Worm (Caenorhabditis elegans): ENCODE results near the gene Y38E10A.1.

Gene Y38E10A.1

DNA sequence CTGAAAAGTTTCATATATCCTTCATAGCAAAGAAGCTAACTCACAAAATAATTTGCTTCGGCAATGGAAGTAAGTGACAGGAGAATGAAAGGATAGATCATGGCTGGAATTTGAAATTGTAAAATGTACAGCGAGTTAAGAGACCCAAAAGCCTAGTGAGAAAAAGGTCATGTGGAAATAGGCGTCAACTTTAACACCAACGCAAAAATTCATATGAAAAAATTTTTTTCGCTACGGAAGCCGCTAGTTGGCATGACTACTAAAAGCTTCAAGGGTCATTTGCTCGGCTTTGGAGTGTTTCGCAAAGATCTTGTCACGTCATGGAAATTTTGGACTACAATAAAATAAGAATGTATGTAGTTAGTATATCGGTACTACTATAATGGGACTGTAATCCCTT is at the start of gene Y38E10A.1:
TSS of gene Y38E10A.1 (minus strand) at position 101 of the 400 bp plus-strand sequence.
- TF ChIP-seq B0310.2 (tag; optimal IDR thresholded peaks at IDR 0.05), result no peak
- no peak for TF ChIP-seq F13C5.2 (tag; optimal IDR thresholded peaks at IDR 0.05)
- TF ChIP-seq hmbx-1 (tag; optimal IDR thresholded peaks at IDR 0.05), result no peak
- no peak for TF ChIP-seq scrt-1 (GFP tag; IDR thresholded peaks at IDR 0.05)
- TF ChIP-seq sea-1 (GFP tag; conservative IDR thresholded peaks at IDR 0.05), result no peak
- TF ChIP-seq ama-1 (optimal IDR thresholded peaks at IDR 0.05), result no peak
- TF ChIP-seq hnd-1 (tag; optimal IDR thresholded peaks at IDR 0.05), result no peak
- TF ChIP-seq flt-1 (GFP tag; IDR thresholded peaks at IDR 0.05), result no peak

DNA sequence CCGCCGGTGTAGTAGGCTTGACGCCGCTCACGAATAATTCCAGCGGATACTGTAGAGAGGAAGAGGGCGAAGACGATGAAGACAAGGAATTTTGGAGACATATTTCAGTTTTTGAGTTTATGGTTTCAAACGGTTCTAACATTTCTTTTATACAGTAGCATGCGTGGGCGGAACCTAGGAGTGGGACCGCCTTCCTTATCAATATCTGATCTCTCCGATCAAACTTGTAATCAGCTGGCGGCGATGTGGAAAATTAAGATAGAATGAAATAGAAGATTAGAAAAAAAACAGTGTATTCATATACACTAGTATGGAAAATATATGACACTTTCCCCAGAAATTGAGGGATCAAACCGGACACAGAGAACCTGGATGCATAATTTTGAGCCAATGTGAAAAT is 48.9 kb upstream of the Y38E10A.1 start, which contains the start of gene nspe-2:
TSS of gene nspe-2 (minus strand) at position 101 of the 400 bp plus-strand sequence.
- TF ChIP-seq hnd-1 (tag; optimal IDR thresholded peaks at IDR 0.05) (no peak), tbx-37 (GFP tag; conservative IDR thresholded peaks at IDR 0.05) (no peak), flt-1 (GFP tag; IDR thresholded peaks at IDR 0.05) (no peak), tbx-11 (GFP tag; IDR thresholded peaks at IDR 0.05) (no peak), sea-1 (GFP tag; conservative IDR thresholded peaks at IDR 0.05) (no peak), tra-4 (tag; optimal IDR thresholded peaks at IDR 0.05) (no peak), hmbx-1 (tag; optimal IDR thresholded peaks at IDR 0.05) (no peak), aly-1 (tag; optimal IDR thresholded peaks at IDR 0.05) (no peak), ceh-13 (GFP tag; optimal IDR thresholded peaks at IDR 0.05) (no peak), pes-1 (GFP tag; IDR thresholded peaks at IDR 0.05) (no peak)

DNA sequence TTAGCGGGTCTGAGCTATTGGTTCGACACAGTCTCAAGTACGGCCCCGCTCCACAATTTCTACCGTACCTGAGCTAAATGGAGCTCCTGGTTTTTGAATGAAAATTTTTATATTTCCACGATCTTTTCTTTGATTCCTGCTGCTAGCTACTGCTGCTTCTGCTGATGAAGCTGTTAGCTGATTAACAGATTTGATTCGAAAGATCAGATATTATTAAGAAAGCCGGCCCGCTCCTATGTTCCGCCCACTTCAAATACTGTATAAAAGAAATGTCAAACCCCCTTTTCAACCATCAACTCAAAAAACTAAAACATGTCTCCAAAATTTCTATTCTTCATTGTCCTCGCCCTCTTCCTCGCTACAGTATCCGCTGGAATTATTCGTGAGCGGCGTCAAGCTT is 47.2 kb upstream of the Y38E10A.1 start, which contains the start of gene nspe-3:
TSS of gene nspe-3 (plus strand) at position 301 of the 400 bp plus-strand sequence.
- no peak for TF ChIP-seq hnd-1 (tag; optimal IDR thresholded peaks at IDR 0.05)
- TF ChIP-seq F13C5.2 (tag; optimal IDR thresholded peaks at IDR 0.05), result no peak
- no peak for TF ChIP-seq flt-1 (GFP tag; IDR thresholded peaks at IDR 0.05)
- no peak for TF ChIP-seq tra-4 (tag; optimal IDR thresholded peaks at IDR 0.05)
- TF ChIP-seq pes-1 (GFP tag; IDR thresholded peaks at IDR 0.05), result no peak
- no peak for TF ChIP-seq scrt-1 (GFP tag; IDR thresholded peaks at IDR 0.05)
- TF ChIP-seq hmbx-1 (tag; optimal IDR thresholded peaks at IDR 0.05), result no peak
- no peak for TF ChIP-seq tbx-37 (GFP tag; conservative IDR thresholded peaks at IDR 0.05)

DNA sequence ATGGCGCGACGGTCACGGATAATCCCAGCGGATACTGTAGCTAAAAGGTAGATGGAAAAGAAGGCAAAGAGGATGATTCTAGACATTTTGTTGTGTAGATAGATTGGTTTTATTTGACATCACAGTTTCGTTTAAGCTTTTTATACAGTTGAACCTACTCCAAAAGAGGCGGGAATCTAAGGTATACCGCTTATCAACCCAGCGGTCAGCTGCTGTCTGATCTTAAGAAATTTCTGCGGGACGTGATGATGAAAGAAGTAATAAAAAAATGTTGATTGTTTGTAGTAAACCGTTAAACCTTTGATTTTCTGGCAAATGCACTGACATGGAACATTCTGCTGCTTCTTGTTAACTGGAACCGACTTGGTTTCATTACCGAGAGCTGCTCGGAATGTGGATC is 45.7 kb upstream of the Y38E10A.1 start, which contains the start of gene nspe-6:
TSS of gene nspe-6 (minus strand) at position 101 of the 400 bp plus-strand sequence.
- no peak for TF ChIP-seq ceh-13 (GFP tag; optimal IDR thresholded peaks at IDR 0.05)
- no peak for TF ChIP-seq B0310.2 (tag; optimal IDR thresholded peaks at IDR 0.05)
- no peak for TF ChIP-seq tra-4 (tag; optimal IDR thresholded peaks at IDR 0.05)
- no peak for TF ChIP-seq scrt-1 (GFP tag; IDR thresholded peaks at IDR 0.05)
- no peak for TF ChIP-seq tbx-37 (GFP tag; conservative IDR thresholded peaks at IDR 0.05)
- TF ChIP-seq F13C5.2 (tag; optimal IDR thresholded peaks at IDR 0.05), result no peak
- TF ChIP-seq ama-1 (optimal IDR thresholded peaks at IDR 0.05), result no peak
- no peak for TF ChIP-seq hmg-4 (GFP tag; optimal IDR thresholded peaks at IDR 0.05)
- TF ChIP-seq aly-1 (tag; optimal IDR thresholded peaks at IDR 0.05), result no peak
- TF ChIP-seq pes-1 (GFP tag; IDR thresholded peaks at IDR 0.05), result no peak
- no peak for TF ChIP-seq ets-7 (tag; optimal IDR thresholded peaks at IDR 0.05)
- TF ChIP-seq tbx-11 (GFP tag; IDR thresholded peaks at IDR 0.05), result no peak
- TF ChIP-seq hnd-1 (tag; optimal IDR thresholded peaks at IDR 0.05), result no peak
- no peak for TF ChIP-seq hmbx-1 (tag; optimal IDR thresholded peaks at IDR 0.05)
- no peak for TF ChIP-seq sea-1 (GFP tag; conservative IDR thresholded peaks at IDR 0.05)
- TF ChIP-seq flt-1 (GFP tag; IDR thresholded peaks at IDR 0.05), result no peak

DNA sequence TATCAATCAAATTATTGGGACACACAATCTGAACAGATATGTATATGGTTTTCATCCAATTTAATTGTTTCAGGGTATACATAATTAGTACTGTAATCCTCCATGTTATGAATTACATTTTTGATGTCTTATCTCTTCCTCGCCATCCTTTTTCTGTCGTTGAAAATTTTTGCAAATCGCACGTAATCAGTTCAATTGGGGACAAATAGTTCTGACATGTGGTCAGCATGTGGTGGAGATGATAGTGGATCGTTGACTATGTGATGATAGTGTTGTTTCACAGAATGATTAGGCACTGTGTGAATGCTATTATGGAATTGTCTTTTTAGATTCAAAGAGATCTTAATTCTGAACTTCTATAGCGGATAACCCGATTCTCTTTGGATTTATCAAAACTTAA is 45.0 kb upstream of the Y38E10A.1 start:
- TF ChIP-seq hmbx-1 (tag; optimal IDR thresholded peaks at IDR 0.05) (no peak), scrt-1 (GFP tag; IDR thresholded peaks at IDR 0.05) (no peak), tbx-11 (GFP tag; IDR thresholded peaks at IDR 0.05) (no peak), ceh-36 (tag; optimal IDR thresholded peaks at IDR 0.05) (no peak), aly-1 (tag; optimal IDR thresholded peaks at IDR 0.05) (no peak), flt-1 (GFP tag; IDR thresholded peaks at IDR 0.05) (no peak), hmg-4 (GFP tag; optimal IDR thresholded peaks at IDR 0.05) (no peak), pes-1 (GFP tag; IDR thresholded peaks at IDR 0.05) (no peak), F13C5.2 (tag; optimal IDR thresholded peaks at IDR 0.05) (no peak), tra-4 (tag; optimal IDR thresholded peaks at IDR 0.05) (no peak), sea-1 (GFP tag; conservative IDR thresholded peaks at IDR 0.05) (no peak), tbx-37 (GFP tag; conservative IDR thresholded peaks at IDR 0.05) (no peak)

DNA sequence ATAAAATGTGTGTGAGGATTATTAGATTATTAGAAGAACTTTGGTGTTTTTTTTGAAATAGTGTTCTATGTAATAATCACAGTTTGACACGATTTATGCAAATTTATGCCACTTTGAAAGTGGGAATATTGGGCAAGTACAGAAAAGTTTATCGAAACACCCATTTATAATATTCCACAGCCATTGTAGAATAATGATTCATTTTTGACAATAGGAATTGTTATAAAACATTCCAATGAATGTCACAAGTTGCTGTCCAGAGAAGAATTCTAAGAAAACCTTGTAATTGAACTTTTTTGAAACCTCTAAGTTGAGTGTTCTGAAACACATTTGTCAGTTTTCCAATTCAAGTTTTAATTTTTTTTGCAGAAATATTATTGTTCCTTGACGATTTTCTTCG is 41.8 kb upstream of the Y38E10A.1 start, which contains the start of gene nspe-4:
TSS of gene nspe-4 (plus strand) at position 301 of the 400 bp plus-strand sequence.
- no peak for TF ChIP-seq tbx-37 (GFP tag; conservative IDR thresholded peaks at IDR 0.05)
- no peak for TF ChIP-seq tbx-11 (GFP tag; IDR thresholded peaks at IDR 0.05)
- TF ChIP-seq sea-1 (GFP tag; conservative IDR thresholded peaks at IDR 0.05), result no peak
- no peak for TF ChIP-seq flt-1 (GFP tag; IDR thresholded peaks at IDR 0.05)
- no peak for TF ChIP-seq tra-4 (tag; optimal IDR thresholded peaks at IDR 0.05)
- no peak for TF ChIP-seq ceh-13 (GFP tag; optimal IDR thresholded peaks at IDR 0.05)
- TF ChIP-seq hmg-4 (GFP tag; optimal IDR thresholded peaks at IDR 0.05), result no peak
- TF ChIP-seq ets-7 (tag; optimal IDR thresholded peaks at IDR 0.05), result no peak
- no peak for TF ChIP-seq ceh-36 (tag; optimal IDR thresholded peaks at IDR 0.05)
- TF ChIP-seq scrt-1 (GFP tag; IDR thresholded peaks at IDR 0.05), result no peak
- no peak for TF ChIP-seq F13C5.2 (tag; optimal IDR thresholded peaks at IDR 0.05)
- TF ChIP-seq aly-1 (tag; optimal IDR thresholded peaks at IDR 0.05), result no peak
- TF ChIP-seq hmbx-1 (tag; optimal IDR thresholded peaks at IDR 0.05), result no peak
- TF ChIP-seq ama-1 (optimal IDR thresholded peaks at IDR 0.05), result no peak
- no peak for TF ChIP-seq pes-1 (GFP tag; IDR thresholded peaks at IDR 0.05)
- TF ChIP-seq B0310.2 (tag; optimal IDR thresholded peaks at IDR 0.05), result no peak
- TF ChIP-seq hnd-1 (tag; optimal IDR thresholded peaks at IDR 0.05), result no peak

DNA sequence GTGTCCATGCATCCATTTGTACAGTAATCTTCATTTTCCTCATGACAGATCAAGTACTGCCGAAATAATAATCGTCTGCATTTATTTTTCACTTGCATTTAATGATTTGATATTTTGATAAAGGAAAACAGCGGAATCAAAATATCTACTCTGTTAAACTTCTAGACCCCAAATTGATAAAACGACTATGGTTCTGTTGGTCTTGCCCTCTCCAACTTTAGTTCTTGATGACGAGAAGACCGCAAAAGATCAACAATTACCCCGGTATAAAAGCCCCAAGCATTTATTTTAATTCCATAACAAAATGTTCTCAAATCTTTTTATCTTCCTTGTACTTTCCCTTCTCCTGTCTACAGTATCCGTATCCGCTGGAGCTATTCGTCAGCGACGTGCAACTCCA is 38.2 kb upstream of the Y38E10A.1 start, which contains the start of gene Y38E10A.9:
TSS of gene Y38E10A.9 (plus strand) at position 301 of the 400 bp plus-strand sequence.
- TF ChIP-seq ama-1 (optimal IDR thresholded peaks at IDR 0.05), result no peak

DNA sequence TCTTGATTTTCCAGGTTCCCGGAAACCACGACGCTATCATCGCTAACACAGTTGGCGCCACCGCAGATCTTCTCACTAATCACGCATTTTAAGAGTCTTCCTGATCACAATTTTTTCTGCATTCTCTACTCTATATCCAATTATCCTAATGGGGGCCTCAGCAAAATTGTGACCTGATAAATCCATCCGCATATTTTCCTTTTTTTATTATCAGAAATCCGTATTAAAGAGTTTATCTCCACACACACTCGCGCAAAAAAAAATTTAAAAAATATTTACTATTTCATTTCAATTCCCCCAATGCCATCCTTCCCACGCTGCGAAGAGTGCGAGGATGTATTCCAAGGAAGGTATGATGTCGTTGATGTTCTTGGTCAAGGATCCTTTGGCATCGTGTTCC is 36.5 kb upstream of the Y38E10A.1 start, which contains the start of gene Y38E10A.8:
TSS of gene Y38E10A.8 (plus strand) at position 301 of the 400 bp plus-strand sequence.
- no peak for TF ChIP-seq ceh-13 (GFP tag; optimal IDR thresholded peaks at IDR 0.05)

Data from whole organism, early embryonic.